Worm (Caenorhabditis elegans): ENCODE data around the gene ric-7.

- TF ChIP-seq fkh-3 (tag; optimal IDR thresholded peaks at IDR 0.05) (no peak), ccch-3 (GFP tag; optimal IDR thresholded peaks at IDR 0.05) (no peak), efl-1 (GFP tag; optimal IDR thresholded peaks at IDR 0.05) (no peak), unc-62 (GFP tag; optimal IDR thresholded peaks at IDR 0.05) (no peak), sdz-38 (tag; optimal IDR thresholded peaks at IDR 0.05) (no peak), snpc-4 (GFP tag; optimal IDR thresholded peaks at IDR 0.05) (no peak), snpc-4 (tag; optimal IDR thresholded peaks at IDR 0.05) (no peak), egl-44 (GFP tag; IDR thresholded peaks at IDR 0.05) (no peak), ama-1 (optimal IDR thresholded peaks at IDR 0.05) (no peak), ama-1 (GFP tag; optimal IDR thresholded peaks at IDR 0.05) (no peak), cebp-1 (GFP tag; IDR thresholded peaks at IDR 0.05) (no peak), cebp-1 (tag; optimal IDR thresholded peaks at IDR 0.05) (no peak), nhr-90 (tag; optimal IDR thresholded peaks at IDR 0.05) (no peak), aptf-2 (GFP tag; conservative IDR thresholded peaks at IDR 0.05) (no peak)
Measured at ce11 chrV:13954056-13954455, 51.7 kb downstream of the ric-7 start, which contains the start of gene swt-6.

All from whole organism, young adult.